Fruit fly (Drosophila melanogaster): ENCODE data around the gene CG34384.
A peak's percentile ranks its signal among the peaks of the same experiment; 100 is the strongest.

Gene CG34384

DNA sequence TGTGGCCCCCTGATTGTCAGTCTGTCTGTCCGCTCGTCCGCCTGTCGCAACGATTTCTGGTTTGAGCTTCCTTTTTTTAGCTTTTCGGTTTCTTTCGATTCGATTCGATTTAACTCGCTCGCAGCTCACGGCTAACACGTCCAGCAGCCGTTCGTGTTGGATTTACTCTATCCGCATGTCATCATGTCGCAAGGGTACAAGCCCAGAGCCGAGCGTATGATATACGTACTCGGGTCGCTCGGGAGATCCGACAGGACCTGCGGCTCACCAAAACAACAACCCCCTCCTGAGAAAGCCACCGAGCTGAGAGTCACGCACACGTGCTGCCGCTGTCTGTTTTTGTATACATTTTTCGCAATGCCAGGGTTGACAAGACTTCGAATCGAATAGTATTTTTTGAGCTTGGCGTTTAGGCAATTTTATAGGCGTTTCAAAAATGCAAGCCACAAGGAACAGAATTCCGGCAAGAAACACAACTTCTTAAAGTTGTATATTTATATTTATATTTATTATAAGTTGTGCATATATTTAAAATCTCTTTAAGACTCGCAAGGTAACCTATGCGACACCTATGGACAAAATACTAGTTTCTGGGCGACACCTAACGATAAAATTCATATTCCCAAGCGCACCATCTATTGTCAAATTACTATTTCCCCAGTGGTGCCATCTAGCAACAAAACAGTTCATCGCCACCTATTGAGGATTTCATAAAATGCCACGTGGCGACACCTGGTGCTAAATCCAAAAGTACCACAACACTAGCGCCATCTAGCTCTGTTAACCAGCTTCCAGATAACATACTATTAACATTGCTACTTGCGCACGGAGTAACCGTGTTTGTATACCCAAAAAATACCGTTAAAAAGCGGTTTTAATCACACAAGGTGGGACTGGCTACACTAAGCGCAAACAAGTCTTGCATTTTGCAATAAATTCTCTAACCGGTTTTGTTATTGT lies 4.2 kb upstream of the CG34384 start, which contains the start of the genes CG2993 and sgll:
Gene CG2993, minus strand, starts transcription at position 353 of the 960 bp plus-strand sequence.
Gene sgll, plus strand, starts transcription at position 871 of the 960 bp plus-strand sequence.
- peak; percentile 73 for TF ChIP-seq Dll (optimal IDR thresholded peaks at IDR 0.05)
- peak; percentile 27 for TF ChIP-seq CG8478 (optimal IDR thresholded peaks at IDR 0.05)
- TF ChIP-seq usp (GFP tag; optimal IDR thresholded peaks at IDR 0.05), result no peak
- no peak for TF ChIP-seq psq (optimal IDR thresholded peaks at IDR 0.05)

DNA sequence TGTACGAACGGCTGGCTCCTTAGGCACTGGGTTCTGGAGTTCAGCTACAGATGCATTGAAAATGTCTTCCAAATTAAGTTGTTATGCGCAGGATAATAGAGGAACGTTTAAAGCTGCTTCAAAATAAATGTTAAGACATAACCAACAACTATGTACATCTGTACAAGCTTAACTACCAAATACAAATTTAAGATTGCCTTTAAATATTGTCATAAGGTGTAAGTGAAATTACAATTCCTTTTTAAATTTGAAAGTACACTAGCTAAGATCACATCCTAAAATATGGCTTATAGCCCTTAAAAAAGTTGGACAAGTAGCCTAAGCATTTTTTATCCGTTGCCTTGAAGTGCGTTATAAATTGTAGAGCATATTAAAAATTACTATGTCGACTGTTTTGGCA lies 2.6 kb upstream of the CG34384 start, which contains the start of gene CG31473:
Gene CG31473, plus strand, starts transcription at position 301 of the 400 bp plus-strand sequence.
- TF ChIP-seq pan (optimal IDR thresholded peaks at IDR 0.05), result no peak
- TF ChIP-seq EcR (GFP tag; optimal IDR thresholded peaks at IDR 0.05), result no peak

DNA sequence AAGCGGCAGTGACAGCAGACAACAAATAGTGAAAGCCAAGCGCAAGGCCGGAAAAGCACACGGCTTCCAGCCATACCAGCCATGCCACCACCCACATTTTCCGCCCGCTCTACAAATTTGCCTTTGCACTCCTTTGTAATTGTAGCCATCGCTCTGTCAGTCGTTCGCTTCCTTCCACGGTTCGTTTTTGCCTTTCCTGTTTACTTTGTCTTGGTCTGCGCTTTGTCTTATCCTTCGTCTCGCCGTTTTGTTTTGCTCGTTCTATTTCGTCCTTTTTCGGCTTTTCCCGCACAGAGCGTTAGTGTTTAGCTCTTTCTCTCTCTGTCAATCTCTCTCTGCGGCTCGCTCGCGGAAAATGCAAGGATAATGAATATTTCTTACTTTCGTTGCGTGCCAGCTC lies 643 bp upstream of the CG34384 start:
- no peak for TF ChIP-seq psq (optimal IDR thresholded peaks at IDR 0.05)
- no peak for TF ChIP-seq CG8478 (optimal IDR thresholded peaks at IDR 0.05)
- no peak for TF ChIP-seq usp (GFP tag; optimal IDR thresholded peaks at IDR 0.05)
- TF ChIP-seq pan (optimal IDR thresholded peaks at IDR 0.05), result no peak
- TF ChIP-seq Dll (optimal IDR thresholded peaks at IDR 0.05), result no peak
- TF ChIP-seq EcR (GFP tag; optimal IDR thresholded peaks at IDR 0.05), result no peak

DNA sequence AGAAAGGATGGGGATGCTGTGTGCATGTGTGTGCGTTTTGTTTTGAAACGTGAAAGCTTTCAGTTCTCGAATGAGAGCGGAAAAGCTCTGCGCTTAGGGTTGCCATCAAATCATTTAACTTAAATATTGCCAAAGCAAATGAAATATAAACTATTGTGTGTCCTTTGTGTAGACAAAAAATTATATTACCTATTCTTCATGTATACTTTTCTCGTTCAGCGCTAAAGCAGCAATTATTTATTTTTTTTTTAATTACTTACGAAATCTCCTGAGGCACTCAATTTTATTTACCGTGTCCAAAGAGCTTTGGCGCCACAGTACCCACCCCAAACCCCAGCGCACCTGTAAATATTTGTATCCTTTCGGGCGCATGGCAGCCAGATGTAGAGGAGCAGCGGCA lies 7.4 kb downstream of the CG34384 start:
- no peak for TF ChIP-seq Dll (optimal IDR thresholded peaks at IDR 0.05)
- TF ChIP-seq CG8478 (optimal IDR thresholded peaks at IDR 0.05), result no peak
- no peak for TF ChIP-seq pan (optimal IDR thresholded peaks at IDR 0.05)
- TF ChIP-seq psq (optimal IDR thresholded peaks at IDR 0.05), result no peak
- TF ChIP-seq usp (GFP tag; optimal IDR thresholded peaks at IDR 0.05), result no peak
- no peak for TF ChIP-seq EcR (GFP tag; optimal IDR thresholded peaks at IDR 0.05)

DNA sequence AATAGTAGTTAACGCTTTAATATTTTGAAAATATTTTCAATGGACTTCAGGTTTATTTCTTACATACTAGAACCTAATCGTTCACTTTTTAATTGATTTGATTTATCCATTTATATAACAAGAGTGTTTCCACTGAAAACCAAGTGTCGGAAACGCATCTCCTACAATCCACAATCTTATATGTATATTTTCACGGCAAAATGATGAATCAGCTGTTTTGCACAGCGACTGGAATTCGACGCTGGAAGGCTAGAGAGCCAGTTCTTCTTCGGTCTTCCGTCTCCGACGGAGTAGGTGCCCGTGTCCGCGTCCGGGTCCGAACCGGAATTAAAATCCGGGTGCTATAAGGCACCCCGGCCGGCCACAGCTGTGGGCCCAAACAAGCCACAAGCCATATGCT lies 70.3 kb downstream of the CG34384 start:
- TF ChIP-seq usp (GFP tag; optimal IDR thresholded peaks at IDR 0.05), result no peak

DNA sequence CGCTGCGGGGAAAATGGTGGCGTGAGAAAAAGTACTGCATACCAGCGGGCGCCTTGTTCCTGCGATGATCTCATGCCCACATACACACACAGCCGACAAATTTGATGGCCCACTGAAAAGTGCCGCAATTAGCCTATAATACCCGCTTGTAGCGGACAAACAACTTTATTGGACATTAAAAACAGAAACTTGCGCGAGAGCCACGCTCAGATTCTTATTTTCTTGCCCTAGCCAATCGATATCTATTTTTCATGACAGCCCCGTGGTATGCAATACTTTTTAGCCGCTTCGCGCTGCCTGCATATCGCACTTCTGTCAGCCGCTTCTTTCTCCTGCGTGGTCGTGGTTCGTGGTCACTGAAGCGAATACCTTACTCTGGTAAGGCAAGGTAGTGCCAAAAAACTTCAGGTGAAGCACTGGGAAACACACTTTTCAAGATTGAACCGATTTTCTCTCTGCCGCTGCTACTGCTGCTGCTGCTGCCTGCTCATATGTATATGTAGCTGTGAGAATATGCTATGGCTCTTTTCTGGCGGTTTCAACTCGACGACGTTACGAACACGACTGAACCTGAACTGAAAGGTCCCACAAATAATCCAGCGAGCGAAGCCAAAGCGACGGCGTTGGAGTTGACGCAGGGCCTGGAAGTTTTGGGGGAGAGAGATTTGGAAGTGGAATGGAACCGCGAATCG lies 72.2 kb downstream of the CG34384 start, which contains the start of gene CG17816:
Gene CG17816, minus strand, starts transcription at position 567 of the 692 bp plus-strand sequence.
- no peak for TF ChIP-seq psq (optimal IDR thresholded peaks at IDR 0.05)
- peak; percentile 26 for TF ChIP-seq Dll (optimal IDR thresholded peaks at IDR 0.05)

DNA sequence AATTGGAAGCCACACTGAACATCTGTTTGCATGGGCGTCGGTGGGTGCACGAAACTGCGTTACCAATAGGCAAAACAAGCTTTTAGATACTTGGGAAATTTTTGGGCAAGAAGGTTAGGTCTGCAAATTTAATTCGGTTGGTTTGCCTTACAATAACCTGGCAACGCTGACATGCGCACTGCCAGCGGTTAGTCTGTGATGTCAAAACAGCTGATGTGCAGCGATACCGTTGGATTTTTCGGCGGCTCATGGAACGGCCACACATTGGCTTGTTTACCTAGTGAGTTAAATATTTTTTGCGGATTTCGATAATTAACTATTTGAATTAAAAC lies 72.7 kb downstream of the CG34384 start, which contains the start of gene ArgRS-m:
Gene ArgRS-m, plus strand, starts transcription at position 187 of the 332 bp plus-strand sequence.
- no peak for TF ChIP-seq CG8478 (optimal IDR thresholded peaks at IDR 0.05)
- TF ChIP-seq pan (optimal IDR thresholded peaks at IDR 0.05), result no peak
- TF ChIP-seq psq (optimal IDR thresholded peaks at IDR 0.05), result no peak

DNA sequence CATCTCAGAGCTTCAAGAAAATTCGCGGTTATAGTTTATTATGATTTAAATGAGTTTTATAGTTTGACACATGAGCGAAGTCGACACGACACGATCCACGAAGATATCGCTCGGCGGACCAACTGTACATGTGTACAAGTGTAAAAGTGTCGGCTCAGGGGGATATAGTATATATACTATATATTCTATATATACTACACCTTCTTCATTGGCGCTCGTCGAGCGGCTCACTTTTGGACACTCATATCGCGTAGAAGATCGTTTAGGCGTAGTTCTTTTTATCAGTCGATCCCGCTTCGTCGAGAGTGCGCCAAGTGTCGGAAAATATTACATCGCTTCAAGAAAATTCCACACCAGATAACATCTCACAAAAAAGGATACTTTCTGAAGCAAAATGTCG lies 76.9 kb downstream of the CG34384 start, which contains the start of gene wtrw:
Gene wtrw, plus strand, starts transcription at position 301 of the 400 bp plus-strand sequence.
- TF ChIP-seq usp (GFP tag; optimal IDR thresholded peaks at IDR 0.05), result no peak
- no peak for TF ChIP-seq CG8478 (optimal IDR thresholded peaks at IDR 0.05)
- no peak for TF ChIP-seq psq (optimal IDR thresholded peaks at IDR 0.05)
- no peak for TF ChIP-seq pan (optimal IDR thresholded peaks at IDR 0.05)
- no peak for TF ChIP-seq Dll (optimal IDR thresholded peaks at IDR 0.05)
- TF ChIP-seq EcR (GFP tag; optimal IDR thresholded peaks at IDR 0.05), result no peak

DNA sequence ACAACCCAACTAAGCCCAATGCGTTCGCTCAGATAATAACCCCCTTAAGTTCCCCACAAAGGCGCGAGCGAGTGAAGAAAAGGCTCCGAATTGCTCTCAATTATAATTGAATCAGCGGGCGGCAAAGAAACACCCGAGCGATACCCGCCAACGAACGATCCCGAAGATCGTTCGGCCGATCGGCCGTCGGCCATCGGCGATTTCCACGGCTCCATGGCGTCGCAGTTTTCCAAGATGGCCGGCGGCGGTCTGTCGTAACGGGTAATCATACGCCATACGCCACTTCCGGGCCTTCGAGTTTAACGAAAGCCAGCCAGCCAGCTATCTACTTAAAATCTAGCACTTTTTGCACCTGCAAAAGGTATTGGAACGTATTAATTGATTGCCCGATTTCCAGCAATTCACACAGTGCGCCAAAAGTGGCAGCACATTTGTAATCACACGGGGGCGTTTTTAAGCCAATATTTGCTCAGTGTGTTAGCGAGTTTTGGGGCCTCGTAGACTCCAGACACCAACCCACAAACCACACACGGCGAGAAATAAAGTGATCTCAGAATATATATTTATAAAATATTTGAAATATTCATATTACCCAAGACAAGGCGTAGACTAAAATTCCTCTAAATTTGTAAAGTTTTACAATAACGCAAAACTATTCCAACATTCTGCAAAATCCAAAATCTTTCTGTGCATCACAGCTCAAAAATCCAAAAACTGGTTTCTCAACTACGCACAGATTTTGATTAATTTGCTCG lies 78.3 kb downstream of the CG34384 start:
- TF ChIP-seq psq (optimal IDR thresholded peaks at IDR 0.05) (no peak), CG8478 (optimal IDR thresholded peaks at IDR 0.05) (no peak), usp (GFP tag; optimal IDR thresholded peaks at IDR 0.05) (no peak), Dll (optimal IDR thresholded peaks at IDR 0.05) (no peak), EcR (GFP tag; optimal IDR thresholded peaks at IDR 0.05) (no peak), pan (optimal IDR thresholded peaks at IDR 0.05) (no peak)

DNA sequence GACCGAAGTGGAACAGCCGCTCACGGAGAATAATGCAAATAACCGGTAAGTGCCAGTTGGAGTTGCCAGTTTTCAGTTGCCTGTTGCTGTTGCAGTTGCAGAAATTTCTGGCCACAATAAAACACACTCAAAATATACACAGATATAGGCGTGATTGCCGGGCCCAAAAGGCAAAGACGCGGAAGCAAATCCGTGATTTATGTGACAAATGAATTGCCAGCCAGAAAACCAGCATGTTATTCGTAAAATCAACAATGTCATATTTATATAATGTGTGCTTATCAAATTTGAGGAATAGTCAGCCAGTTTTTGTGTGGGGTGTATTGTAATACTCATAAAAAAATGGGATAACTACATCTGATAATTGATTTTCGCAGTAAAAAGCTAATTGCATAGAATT lies 80.4 kb downstream of the CG34384 start:
- TF ChIP-seq psq (optimal IDR thresholded peaks at IDR 0.05), result no peak
- no peak for TF ChIP-seq EcR (GFP tag; optimal IDR thresholded peaks at IDR 0.05)
- TF ChIP-seq usp (GFP tag; optimal IDR thresholded peaks at IDR 0.05), result no peak
- TF ChIP-seq CG8478 (optimal IDR thresholded peaks at IDR 0.05), result no peak
- no peak for TF ChIP-seq pan (optimal IDR thresholded peaks at IDR 0.05)
- no peak for TF ChIP-seq Dll (optimal IDR thresholded peaks at IDR 0.05)

DNA sequence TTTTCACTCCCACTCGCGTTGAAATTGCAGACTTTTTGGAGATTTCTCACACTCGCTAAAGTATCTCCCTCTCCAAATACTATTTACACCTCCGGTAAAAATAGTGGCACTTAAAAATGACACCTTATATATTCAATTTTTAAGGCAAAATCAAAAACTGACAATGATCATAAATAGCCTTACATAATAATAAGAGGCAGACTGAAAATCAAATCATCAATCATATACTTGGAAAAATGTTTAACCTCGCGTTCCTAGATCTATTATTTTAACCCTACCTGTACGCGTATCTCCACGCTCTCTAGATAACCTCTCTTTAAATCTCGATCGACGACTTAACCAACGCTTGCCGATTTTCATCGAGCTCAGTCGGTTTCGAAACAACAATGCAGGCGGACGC lies 81.3 kb downstream of the CG34384 start:
- TF ChIP-seq EcR (GFP tag; optimal IDR thresholded peaks at IDR 0.05), result no peak
- TF ChIP-seq Dll (optimal IDR thresholded peaks at IDR 0.05), result no peak
- no peak for TF ChIP-seq pan (optimal IDR thresholded peaks at IDR 0.05)
- TF ChIP-seq usp (GFP tag; optimal IDR thresholded peaks at IDR 0.05), result no peak
- no peak for TF ChIP-seq CG8478 (optimal IDR thresholded peaks at IDR 0.05)
- TF ChIP-seq psq (optimal IDR thresholded peaks at IDR 0.05), result no peak

DNA sequence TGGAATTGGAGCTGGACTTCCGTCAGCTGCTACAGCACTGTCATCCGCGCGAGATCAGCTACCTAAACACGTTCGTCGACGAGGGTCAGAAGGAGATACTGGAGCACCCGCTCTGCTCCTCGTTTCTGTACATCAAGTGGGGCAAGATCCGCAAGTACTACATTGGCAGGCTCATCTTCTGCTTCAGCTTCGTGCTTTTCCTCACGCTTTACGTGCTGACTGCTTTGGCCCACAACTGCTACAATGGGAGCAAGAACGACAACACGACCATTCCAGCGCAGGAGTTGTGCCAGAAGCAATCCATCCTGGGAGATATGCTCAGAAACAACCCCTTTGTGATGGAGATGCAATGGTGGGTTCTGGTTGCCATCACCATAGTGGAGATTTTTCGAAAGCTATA lies 85.1 kb downstream of the CG34384 start:
- TF ChIP-seq EcR (GFP tag; optimal IDR thresholded peaks at IDR 0.05) (no peak), usp (GFP tag; optimal IDR thresholded peaks at IDR 0.05) (no peak)

Data from whole organism.